Worm (Caenorhabditis elegans) whole organism, L4/young adult: Measurements from ENCODE around the gene lys-1.

Experiments
- W03F9.2 ChIP-seq: fragments of 150-350 bp; optimal IDR thresholded peaks from 2 replicates; lab custom pipeline; 2014; ENCODE audit warnings: missing biosample characterization, missing genetic modification characterization
- dao-5 ChIP-seq: sonication (generic microtip); optimal IDR thresholded peaks from 2 replicates; lab custom pipeline; 2016; ENCODE audit warnings: missing genotype, missing genetic modification characterization, moderate library complexity, missing compliant biosample characterization
- him-1 ChIP-seq: sonication (generic microtip); optimal IDR thresholded peaks from 2 replicates; lab custom pipeline; 2016; ENCODE audit warnings: missing genotype, missing genetic modification reagents, missing genetic modification characterization, missing compliant biosample characterization

The lys-1 gene

ce11 chrV:10277579-10277978 is at the start of gene lys-1:
Gene lys-1, plus strand, starts transcription at chrV:10277904.
- TF ChIP-seq dao-5 (tag; lab: Kevin White, UChicago) (no peak), him-1 (no peak), W03F9.2 (no peak)

DNA sequence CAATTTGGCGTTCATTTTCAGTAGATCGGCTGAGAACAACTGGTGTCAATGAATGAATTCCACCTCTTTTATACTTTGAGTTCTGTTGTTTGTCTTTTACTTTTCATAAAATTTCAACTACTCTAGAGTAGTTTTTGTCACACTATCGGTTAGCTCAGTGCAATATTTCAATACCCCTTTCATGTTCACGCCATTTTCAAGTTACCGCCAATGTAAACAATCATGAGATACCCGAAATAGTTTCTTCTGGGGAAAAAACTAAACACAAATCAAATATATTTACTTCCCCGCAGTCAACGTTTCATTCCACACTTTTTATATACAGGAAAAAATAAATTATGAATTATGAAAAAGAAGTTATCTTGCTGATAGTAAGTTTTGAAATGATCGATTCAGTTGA is 49.3 kb upstream of the lys-1 start, which contains the start of gene fipr-4:
fipr-4 (minus strand) TSS at position 101 of the 400 bp plus-strand sequence.
- no peak for TF ChIP-seq him-1

- TF ChIP-seq dao-5 (tag; lab: Kevin White, UChicago): no peak
- no peak for TF ChIP-seq him-1
- no peak for TF ChIP-seq W03F9.2
Observed at ce11 chrV:10229222-10229879, 48.4 kb upstream of the lys-1 start, which contains the start of the genes pyt-1 and fipr-7. Gene pyt-1, minus strand, starts transcription at chrV:10229322. Gene fipr-7, plus strand, starts transcription at chrV:10229829.

DNA sequence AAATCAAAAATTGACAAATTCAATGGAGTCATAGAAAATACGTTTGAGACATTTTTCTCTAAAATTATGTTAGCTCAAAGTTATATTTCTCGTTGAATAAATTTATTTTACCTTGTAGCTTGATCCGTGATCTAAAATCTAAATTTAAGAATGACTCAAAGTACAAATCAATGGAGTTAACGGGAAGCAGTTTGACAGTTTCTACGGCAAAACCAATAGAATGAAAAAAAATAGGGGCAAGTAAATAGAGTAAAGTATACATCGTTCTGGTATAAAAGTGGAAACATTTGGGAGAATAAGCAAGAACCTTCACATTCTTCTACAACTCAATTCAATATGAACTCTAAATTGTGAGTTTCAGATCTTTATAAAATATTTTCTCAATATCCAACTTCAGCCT is 46.8 kb upstream of the lys-1 start, which contains the start of gene fipr-6:
fipr-6 (plus strand) TSS at position 301 of the 400 bp plus-strand sequence.
- no peak for TF ChIP-seq him-1
- TF ChIP-seq dao-5 (tag; lab: Kevin White, UChicago): no peak
- TF ChIP-seq W03F9.2: no peak

ce11 chrV:10233330-10233729 is 44.4 kb upstream of the lys-1 start, which contains the start of gene str-182:
Gene str-182, minus strand, starts transcription at chrV:10233430.
- no peak for TF ChIP-seq him-1
- no peak for TF ChIP-seq W03F9.2
- TF ChIP-seq dao-5 (tag; lab: Kevin White, UChicago): no peak

DNA sequence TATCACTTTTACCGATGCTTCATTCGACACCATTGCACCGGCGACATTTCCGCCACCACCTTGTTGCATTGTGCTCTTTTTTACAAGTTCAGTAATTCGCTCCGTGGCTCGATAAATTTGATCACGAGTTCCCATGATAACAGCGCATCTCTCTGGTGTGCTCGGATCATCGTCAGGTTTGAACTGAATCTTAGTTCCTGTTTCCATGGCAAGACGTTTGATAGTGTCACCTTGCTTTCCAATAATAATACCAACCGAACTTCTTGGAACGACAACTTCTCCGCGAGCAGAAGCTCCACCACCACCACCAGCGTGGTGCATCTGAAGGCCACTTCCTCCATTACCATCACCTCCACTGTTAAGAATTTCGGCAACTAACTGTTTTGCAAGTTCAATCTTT is 40.5 kb upstream of the lys-1 start:
- TF ChIP-seq dao-5 (tag; lab: Kevin White, UChicago): no peak
- no peak for TF ChIP-seq him-1
- no peak for TF ChIP-seq W03F9.2

ce11 chrV:10237959-10238444 is 39.7 kb upstream of the lys-1 start:
- no peak for TF ChIP-seq dao-5 (tag; lab: Kevin White, UChicago)
- no peak for TF ChIP-seq him-1
- no peak for TF ChIP-seq W03F9.2

- no peak for TF ChIP-seq him-1
- no peak for TF ChIP-seq W03F9.2
- no peak for TF ChIP-seq dao-5 (tag; lab: Kevin White, UChicago)
Observed at ce11 chrV:10238665-10239064, 39.0 kb upstream of the lys-1 start, which contains the start of gene fubl-1. Gene fubl-1, minus strand, starts transcription at chrV:10238866.

DNA sequence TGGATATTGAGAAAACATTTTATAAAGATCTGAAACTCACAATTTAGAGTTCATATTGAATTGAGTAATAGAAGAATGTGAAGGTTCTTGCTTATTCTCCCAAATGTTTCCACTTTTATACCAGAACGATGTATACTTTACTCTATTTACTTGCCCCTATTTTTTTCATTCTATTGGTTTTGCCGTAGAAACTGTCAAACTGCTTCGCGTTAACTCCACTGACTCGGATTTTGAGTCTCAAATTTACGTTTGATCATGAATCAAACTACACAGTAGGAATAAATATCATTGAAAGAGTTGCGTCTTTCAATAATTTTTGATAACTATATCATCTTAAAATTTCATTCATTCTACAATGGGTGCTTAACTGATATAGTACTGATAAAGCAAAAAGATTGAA is 37.8 kb upstream of the lys-1 start, which contains the start of gene fipr-8:
fipr-8 (minus strand) TSS at position 101 of the 400 bp plus-strand sequence.
- no peak for TF ChIP-seq him-1
- TF ChIP-seq W03F9.2: no peak
- TF ChIP-seq dao-5 (tag; lab: Kevin White, UChicago): no peak

DNA sequence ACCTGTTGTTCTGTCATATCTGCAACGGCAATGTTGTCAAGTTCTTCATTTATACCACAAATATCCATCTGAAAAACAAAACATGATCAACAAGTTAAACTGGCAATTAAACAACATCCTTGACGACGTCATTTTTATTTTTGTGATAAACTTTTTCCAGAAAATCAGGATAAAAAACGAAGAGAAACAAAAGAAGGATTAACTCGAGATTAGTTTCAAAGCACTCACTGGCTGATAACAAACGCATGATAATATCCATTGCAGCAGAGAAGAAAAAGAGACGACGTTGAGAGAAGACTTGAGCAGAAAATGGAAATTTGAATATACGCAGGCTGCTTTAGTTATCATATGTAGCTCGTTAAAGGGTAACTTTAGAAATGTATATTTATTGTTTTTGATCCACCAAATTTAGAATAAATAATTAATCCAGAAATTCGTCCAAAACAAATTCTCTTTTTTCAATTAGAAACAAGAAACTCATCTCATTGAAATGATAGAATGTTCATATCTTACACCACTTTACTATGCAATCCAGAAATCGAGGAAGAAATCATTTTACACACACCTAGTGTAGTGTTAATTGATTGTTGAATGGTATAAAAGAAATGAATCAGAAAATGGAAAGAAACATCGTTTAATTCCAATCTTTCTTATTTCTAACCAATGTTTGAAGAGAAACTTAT is 36.4 kb upstream of the lys-1 start, which contains the start of the genes C12D8.21 and col-148:
C12D8.21 (minus strand) TSS at position 68 of the 683 bp plus-strand sequence.
col-148 (plus strand) TSS at position 633 of the 683 bp plus-strand sequence.
- TF ChIP-seq him-1: no peak
- no peak for TF ChIP-seq W03F9.2
- TF ChIP-seq dao-5 (tag; lab: Kevin White, UChicago): no peak

DNA sequence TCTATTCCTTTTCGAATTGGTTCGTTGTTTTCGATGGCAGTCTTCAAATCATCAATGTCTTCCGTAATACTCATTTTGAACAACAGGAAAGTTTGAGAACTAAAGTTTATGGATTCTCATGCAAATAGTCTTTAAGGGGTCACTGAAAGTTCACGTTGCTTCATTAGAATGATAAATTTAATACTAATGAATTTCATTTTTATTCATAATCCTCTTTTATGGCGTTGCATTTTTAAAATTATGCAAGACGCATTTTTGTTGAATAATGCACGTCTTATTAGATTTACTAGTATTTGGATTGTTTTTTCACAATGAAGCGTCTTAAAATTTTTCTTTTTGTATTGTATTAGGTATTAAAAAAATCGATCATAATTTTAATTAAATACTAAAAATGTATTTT is 34.6 kb upstream of the lys-1 start, which contains the start of gene C12D8.9:
C12D8.9 (minus strand) TSS at position 101 of the 400 bp plus-strand sequence.
- TF ChIP-seq W03F9.2: no peak
- no peak for TF ChIP-seq him-1
- TF ChIP-seq dao-5 (tag; lab: Kevin White, UChicago): no peak

ce11 chrV:10244018-10244720 is 33.5 kb upstream of the lys-1 start:
- TF ChIP-seq dao-5 (tag; lab: Kevin White, UChicago): no peak

DNA sequence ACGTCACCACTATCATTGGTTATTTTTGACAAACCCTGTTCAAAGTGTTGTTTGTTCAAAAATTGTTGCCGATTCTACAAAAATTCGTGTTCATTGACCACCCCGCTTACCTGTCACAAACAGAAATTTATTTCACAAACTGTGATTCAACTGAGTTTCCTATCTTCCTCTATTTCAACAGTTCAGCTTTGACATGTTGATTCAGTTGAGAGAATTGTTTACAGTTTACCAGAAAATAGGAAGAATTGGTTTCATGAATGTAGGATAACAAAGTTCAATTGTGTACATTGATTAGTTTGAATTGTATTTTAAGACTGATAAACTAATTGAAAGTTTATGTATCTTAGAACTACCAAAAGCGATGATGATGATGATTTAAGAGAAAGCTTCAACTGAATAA is 32.1 kb upstream of the lys-1 start:
- TF ChIP-seq W03F9.2: no peak
- no peak for TF ChIP-seq him-1
- no peak for TF ChIP-seq dao-5 (tag; lab: Kevin White, UChicago)

DNA sequence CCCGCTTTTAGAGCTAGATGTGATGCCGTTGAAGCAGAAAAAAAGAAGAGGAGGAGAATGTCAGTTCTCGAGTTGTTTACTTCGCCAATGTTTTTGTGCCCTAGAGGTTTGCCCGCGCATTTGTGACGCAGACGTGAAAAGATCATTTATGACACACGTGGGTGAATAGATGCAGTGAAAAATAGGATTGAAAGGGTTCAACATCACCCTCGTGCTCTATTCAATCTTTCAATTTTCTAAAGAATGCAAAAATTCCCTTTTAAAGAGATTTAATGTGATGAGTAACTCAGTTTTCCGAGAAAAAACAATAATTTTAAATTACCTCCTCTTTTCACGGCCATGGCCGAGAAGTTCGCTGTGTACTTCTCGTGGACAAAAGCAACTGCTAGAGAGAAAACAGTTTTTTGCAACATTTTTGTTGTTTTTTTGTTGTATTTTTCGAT is 31.2 kb upstream of the lys-1 start:
- no peak for TF ChIP-seq W03F9.2
- no peak for TF ChIP-seq dao-5 (tag; lab: Kevin White, UChicago)
- no peak for TF ChIP-seq him-1
